Fruit fly (Drosophila melanogaster) whole organism, wandering third instar larva: ENCODE measurements around the gene da.

Experiments
- Hnf4 ChIP-seq: fragments of 200-800 bp; sonication (Bioruptor generic); optimal IDR thresholded peaks from 2 replicates; lab custom pipeline; 2016; ENCODE audit warnings: missing biosample characterization, mild to moderate bottlenecking, missing genetic modification characterization
- Mio ChIP-seq: sonication (Bioruptor generic); optimal IDR thresholded peaks from 2 replicates; lab custom pipeline; 2016; ENCODE audit warnings: missing biosample characterization, missing genetic modification characterization
- foxo ChIP-seq, 2 experiments: fragments of 200-800 bp; sonication (Bioruptor generic); optimal IDR thresholded peaks; 2 replicates in 1 of 2; 3 replicates in 1 of 2; lab custom pipeline; 2016 to 2017; ENCODE audit warnings: missing biosample characterization in 2 of 2, missing genetic modification characterization in 2 of 2
- h ChIP-seq: fragments of 200-800 bp; sonication (Bioruptor generic); optimal IDR thresholded peaks from 3 replicates; lab custom pipeline; 2016; ENCODE audit warnings: missing biosample characterization, mild to moderate bottlenecking, missing genetic modification characterization
- lola ChIP-seq: fragments of >200 bp; optimal IDR thresholded peaks from 2 replicates; lab custom pipeline; 2017; ENCODE audit warnings: missing biosample characterization, missing genetic modification characterization
- pan ChIP-seq: fragments of >200 bp; optimal IDR thresholded peaks from 2 replicates; lab custom pipeline; 2017
- psq ChIP-seq: fragments of 200-800 bp; sonication (Bioruptor generic); optimal IDR thresholded peaks from 3 replicates; lab custom pipeline; 2017; ENCODE audit warnings: missing biosample characterization, mild to moderate bottlenecking, missing genetic modification characterization, moderate library complexity
- sv ChIP-seq: fragments of 200-800 bp; sonication (Bioruptor generic); optimal IDR thresholded peaks from 3 replicates; lab custom pipeline; 2016; ENCODE audit warnings: missing biosample characterization, missing genetic modification characterization
- usp ChIP-seq: fragments of >200 bp; optimal IDR thresholded peaks from 2 replicates; lab custom pipeline; 2017; ENCODE audit warnings: missing biosample characterization, missing genetic modification characterization

DNA sequence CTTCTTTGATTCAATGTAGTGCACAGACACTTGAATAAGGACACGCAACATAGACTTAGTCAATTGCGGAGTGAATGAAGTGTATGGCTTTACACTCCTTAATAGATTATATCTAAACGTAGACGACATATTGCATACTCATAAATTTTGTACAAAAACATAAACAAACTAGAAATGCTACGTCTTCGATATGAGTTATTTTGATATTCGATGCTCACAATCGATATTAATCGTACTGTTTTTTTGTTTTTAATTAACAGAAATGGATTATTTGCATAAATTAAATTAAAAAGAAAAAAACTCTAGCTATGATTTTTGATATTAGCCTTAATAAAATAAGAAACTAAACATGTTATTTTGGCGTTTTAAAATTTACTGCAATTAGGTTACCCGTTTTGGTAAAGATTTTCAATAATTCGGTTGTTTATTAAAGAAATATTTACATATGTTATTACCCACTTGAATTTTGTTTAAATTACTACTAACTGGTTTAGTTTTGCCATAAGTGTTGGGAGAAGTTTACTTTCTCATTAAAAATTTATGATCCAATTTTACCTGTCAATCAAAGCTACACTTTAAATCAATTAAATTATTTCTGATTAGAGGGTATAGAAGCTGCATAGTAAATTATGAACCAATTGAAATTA lies 17.2 kb downstream of the da start, which contains the start of the genes CG17768, LSm-4 and Ir31a:
- TF ChIP-seq usp (GFP tag; lab: Kevin White, UChicago) (no peak), sv (GFP tag; lab: Kevin White, UChicago) (no peak), pan (lab: Kevin White, UChicago) (no peak), Hnf4 (no peak), psq (GFP tag; lab: Kevin White, UChicago) (no peak), Mio (GFP tag; lab: Kevin White, UChicago) (no peak), h (no peak), foxo (GFP tag; optimal IDR thresholded peaks at IDR 0.05; lab: Kevin White, UChicago) (no peak), lola (GFP tag; lab: Kevin White, UChicago) (no peak)
